Fruit fly (Drosophila melanogaster) whole organism, embryonic: ENCODE measurements around the gene CG7766.

Experiments used
- BEAF-32 ChIP-seq: fragments of 200-800 bp; sonication (Bioruptor generic); optimal IDR thresholded peaks from 3 replicates; lab custom pipeline; 2017; ENCODE audit warnings: missing biosample characterization, missing genetic modification characterization, mild to moderate bottlenecking, moderate library complexity, missing genetic modification reagents
- Bgb ChIP-seq: fragments of 200-800 bp; sonication (Bioruptor generic); IDR thresholded peaks from 2 replicates; pipeline ENCODE4 v1.3.6; 2022; ENCODE audit warnings: missing biosample characterization, missing genetic modification characterization; ENCODE audit not compliant: partially characterized antibody
- CG11093 ChIP-seq: fragments of 200-800 bp; sonication (Bioruptor generic); IDR thresholded peaks from 3 replicates; pipeline ENCODE4 v1.3.6; 2022; ENCODE audit warnings: missing biosample characterization, missing genetic modification characterization
- CG11504 ChIP-seq: fragments of 200-800 bp; sonication (Bioruptor generic); optimal IDR thresholded peaks from 3 replicates; lab custom pipeline; 2019; ENCODE audit warnings: missing biosample characterization, mild to moderate bottlenecking, missing genetic modification characterization, moderate library complexity
- CG12071 ChIP-seq: fragments of 200-800 bp; sonication (Bioruptor generic); optimal IDR thresholded peaks from 3 replicates; lab custom pipeline; 2018; ENCODE audit warnings: missing biosample characterization, mild to moderate bottlenecking, missing genetic modification characterization
- CG13123 ChIP-seq: fragments of 200-800 bp; sonication (Bioruptor generic); optimal IDR thresholded peaks from 2 replicates; lab custom pipeline; 2016; ENCODE audit warnings: missing biosample characterization, missing genetic modification characterization
- CG13287 ChIP-seq: fragments of 200-800 bp; sonication (Bioruptor generic); IDR thresholded peaks from 2 replicates; pipeline ENCODE4 v1.3.6; 2022; ENCODE audit warnings: missing biosample characterization, missing genetic modification characterization; ENCODE audit not compliant: partially characterized antibody
- CG14860 ChIP-seq: fragments of 200-800 bp; sonication (Bioruptor generic); IDR thresholded peaks from 3 replicates; pipeline ENCODE4 v1.3.6; 2022; ENCODE audit warnings: missing biosample characterization, missing genetic modification characterization; ENCODE audit not compliant: partially characterized antibody
- CG15696 ChIP-seq: fragments of 200-800 bp; sonication (Bioruptor generic); optimal IDR thresholded peaks from 2 replicates; lab custom pipeline; 2019; ENCODE audit warnings: missing biosample characterization, mild to moderate bottlenecking, missing genetic modification characterization, moderate library complexity
- CG16813 ChIP-seq: fragments of 200-800 bp; sonication (Bioruptor generic); IDR thresholded peaks from 3 replicates; pipeline ENCODE4 v1.3.6; 2022; ENCODE audit warnings: missing biosample characterization, missing genetic modification characterization; ENCODE audit not compliant: partially characterized antibody
- CG17568 ChIP-seq: fragments of 200-800 bp; sonication (Bioruptor generic); optimal IDR thresholded peaks from 2 replicates; lab custom pipeline; 2018; ENCODE audit warnings: missing biosample characterization, mild to moderate bottlenecking, missing genetic modification characterization, moderate library complexity
- CG6791 ChIP-seq: fragments of 200-800 bp; sonication (Bioruptor generic); IDR thresholded peaks from 3 replicates; pipeline ENCODE4 v1.3.6; 2022; ENCODE audit warnings: missing biosample characterization, missing genetic modification characterization; ENCODE audit not compliant: partially characterized antibody
- CG7963 ChIP-seq: fragments of 200-800 bp; sonication (Bioruptor generic); IDR thresholded peaks from 3 replicates; pipeline ENCODE4 v1.3.6; 2022; ENCODE audit warnings: missing biosample characterization, missing genetic modification characterization; ENCODE audit not compliant: partially characterized antibody
- Dll ChIP-seq: fragments of 200-800 bp; sonication (Bioruptor generic); IDR thresholded peaks from 4 replicates; pipeline ENCODE4 v1.3.6; 2022; ENCODE audit warnings: missing biosample characterization, missing genetic modification characterization; ENCODE audit not compliant: partially characterized antibody
- Dp ChIP-seq: fragments of 200-800 bp; sonication (Bioruptor generic); optimal IDR thresholded peaks from 2 replicates; lab custom pipeline; 2018; ENCODE audit warnings: missing biosample characterization, mild to moderate bottlenecking, missing genetic modification characterization, moderate library complexity
- Dref ChIP-seq: fragments of 200-800 bp; sonication (Bioruptor generic); IDR thresholded peaks from 2 replicates; pipeline ENCODE4 v1.3.6; 2022; ENCODE audit warnings: missing biosample characterization, missing genetic modification characterization
- E2f2 ChIP-seq: fragments of 200-800 bp; sonication (Bioruptor generic); IDR thresholded peaks from 2 replicates; pipeline ENCODE4 v1.3.6; 2022; ENCODE audit warnings: missing biosample characterization, missing genetic modification characterization
- GATAe ChIP-seq: fragments of 200-800 bp; sonication (Bioruptor generic); conservative IDR thresholded peaks from 2 replicates; pipeline ENCODE4 v1.3.6; 2022; ENCODE audit warnings: missing biosample characterization, missing genetic modification characterization
- HLH4C ChIP-seq: fragments of 200-800 bp; sonication (Bioruptor generic); IDR thresholded peaks from 3 replicates; pipeline ENCODE4 v1.3.6; 2022; ENCODE audit warnings: missing biosample characterization, missing genetic modification characterization; ENCODE audit not compliant: partially characterized antibody
- Opbp ChIP-seq: fragments of 200-800 bp; sonication (Bioruptor generic); IDR thresholded peaks from 3 replicates; pipeline ENCODE4 v1.3.6; 2022; ENCODE audit warnings: missing biosample characterization, missing genetic modification characterization; ENCODE audit not compliant: partially characterized antibody
- Scr ChIP-seq: fragments of 200-800 bp; sonication (Bioruptor generic); IDR thresholded peaks from 2 replicates; pipeline ENCODE4 v1.3.6; 2022; ENCODE audit warnings: missing biosample characterization, missing genetic modification characterization; ENCODE audit not compliant: partially characterized antibody
- Sry-δ ChIP-seq: fragments of 200-800 bp; sonication (Bioruptor generic); optimal IDR thresholded peaks from 2 replicates; lab custom pipeline; 2016; ENCODE audit warnings: missing biosample characterization, missing genetic modification characterization
- amos ChIP-seq: fragments of 200-800 bp; sonication (Bioruptor generic); IDR thresholded peaks from 2 replicates; pipeline ENCODE4 v1.3.6; 2022; ENCODE audit warnings: missing biosample characterization, missing genetic modification characterization; ENCODE audit not compliant: partially characterized antibody
- ato ChIP-seq: fragments of 200-800 bp; sonication (Bioruptor generic); IDR thresholded peaks from 2 replicates; pipeline ENCODE4 v1.3.6; 2022; ENCODE audit warnings: missing biosample characterization, missing genetic modification characterization; ENCODE audit not compliant: partially characterized antibody
- bbx ChIP-seq: fragments of 200-800 bp; sonication (Bioruptor generic); IDR thresholded peaks from 2 replicates; pipeline ENCODE4 v1.3.6; 2022; ENCODE audit warnings: missing biosample characterization, missing genetic modification characterization; ENCODE audit not compliant: partially characterized antibody
- ftz-f1 ChIP-seq: fragments of 200-800 bp; sonication (Bioruptor generic); optimal IDR thresholded peaks from 2 replicates; lab custom pipeline; 2016; ENCODE audit warnings: missing biosample characterization, missing genetic modification characterization
- gsb ChIP-seq: fragments of 200-800 bp; sonication (Bioruptor generic); IDR thresholded peaks from 2 replicates; pipeline ENCODE4 v1.3.6; 2022; ENCODE audit warnings: missing biosample characterization, missing genetic modification characterization
- hb ChIP-seq: fragments of 200-800 bp; sonication (Bioruptor generic); IDR thresholded peaks from 3 replicates; pipeline ENCODE4 v1.3.6; 2022; ENCODE audit warnings: missing biosample characterization, missing genetic modification characterization; ENCODE audit not compliant: partially characterized antibody
- her ChIP-seq: fragments of 200-800 bp; sonication (Bioruptor generic); optimal IDR thresholded peaks from 2 replicates; lab custom pipeline; 2016; ENCODE audit warnings: missing biosample characterization, missing genetic modification characterization
- inv ChIP-seq: fragments of 200-800 bp; sonication (Bioruptor generic); IDR thresholded peaks from 2 replicates; pipeline ENCODE4 v1.3.6; 2022; ENCODE audit warnings: missing biosample characterization, missing genetic modification characterization; ENCODE audit not compliant: partially characterized antibody
- knrl ChIP-seq: fragments of 200-800 bp; sonication (Bioruptor generic); IDR thresholded peaks from 3 replicates; pipeline ENCODE4 v1.3.6; 2022; ENCODE audit warnings: missing biosample characterization, missing genetic modification characterization; ENCODE audit not compliant: partially characterized antibody
- lbe ChIP-seq: fragments of 200-800 bp; sonication (Bioruptor generic); optimal IDR thresholded peaks from 2 replicates; lab custom pipeline; 2016; ENCODE audit warnings: missing biosample characterization, mild to moderate bottlenecking, missing genetic modification characterization
- nerfin-2 ChIP-seq: fragments of 200-800 bp; sonication (Bioruptor generic); IDR thresholded peaks from 2 replicates; pipeline ENCODE4 v1.3.6; 2022; ENCODE audit warnings: missing biosample characterization, missing genetic modification characterization; ENCODE audit not compliant: partially characterized antibody
- pnt ChIP-seq: fragments of 200-800 bp; sonication (Bioruptor generic); optimal IDR thresholded peaks from 3 replicates; lab custom pipeline; 2016; ENCODE audit warnings: missing biosample characterization, missing genetic modification characterization
- row ChIP-seq: fragments of 200-800 bp; sonication (Bioruptor generic); IDR thresholded peaks from 3 replicates; pipeline ENCODE4 v1.3.6; 2022; ENCODE audit warnings: missing biosample characterization, missing genetic modification characterization
- tna ChIP-seq: fragments of 200-800 bp; sonication (Bioruptor generic); IDR thresholded peaks from 2 replicates; pipeline ENCODE4 v1.3.6; 2022; ENCODE audit warnings: missing biosample characterization, missing genetic modification characterization; ENCODE audit not compliant: partially characterized antibody
- unc-4 ChIP-seq: fragments of 200-800 bp; sonication (Bioruptor generic); IDR thresholded peaks from 2 replicates; pipeline ENCODE4 v1.3.6; 2022; ENCODE audit warnings: missing biosample characterization, missing genetic modification characterization; ENCODE audit not compliant: partially characterized antibody
- vnd ChIP-seq: fragments of 200-800 bp; sonication (Bioruptor generic); IDR thresholded peaks from 3 replicates; pipeline ENCODE4 v1.3.6; 2022; ENCODE audit warnings: missing biosample characterization, missing genetic modification characterization; ENCODE audit not compliant: partially characterized antibody

Gene CG7766

DNA sequence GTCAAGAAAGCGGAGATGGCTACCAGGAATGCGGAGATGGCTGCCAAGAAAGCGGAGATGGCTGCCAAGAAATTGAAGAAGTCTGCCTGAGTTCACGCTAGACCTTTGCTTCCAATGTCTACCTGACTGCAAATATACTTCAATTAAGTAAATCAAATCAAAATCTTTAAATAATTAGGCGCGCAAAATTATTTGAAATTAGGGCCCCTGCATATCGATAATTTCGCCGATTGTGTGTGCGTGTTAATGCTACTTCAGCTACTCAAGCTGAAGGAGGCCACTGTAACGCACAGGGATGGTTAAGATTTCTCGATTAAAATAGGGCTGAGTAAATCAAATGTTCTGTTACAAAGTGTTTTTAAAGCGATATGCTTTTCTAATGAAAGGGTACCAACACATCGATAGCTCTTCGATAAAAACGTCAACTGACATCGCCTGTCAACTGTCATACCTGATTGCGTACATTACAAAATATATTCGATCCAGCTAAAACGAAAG is 15.6 kb downstream of the CG7766 start, which contains the start of gene CG6999:
CG6999 (plus strand) TSS at position 448 of the 498 bp plus-strand sequence.
- TF ChIP-seq Dll (peak; percentile 56; the same call in 1 of the 4 replicates), Dp (GFP tag; lab: Kevin White, UChicago) (peak; percentile 9), Scr (peak; percentile 54), CG6791 (GFP tag; lab: Robert Waterston, UW) (peak; percentile 39; the same call in 2 of the 3 replicates), CG13287 (GFP tag; lab: Robert Waterston, UW) (peak; percentile 39; the same call in 1 of the 2 replicates), Dref (GFP tag; lab: Robert Waterston, UW) (peak; percentile 60), E2f2 (peak; percentile 74), CG16813 (GFP tag; lab: Robert Waterston, UW) (0 out of 3 replicates have a peak, but pooled peaks have one; percentile 44), Bgb (GFP tag; lab: Robert Waterston, UW) (peak; percentile 33; the same call in 1 of the 2 replicates), Sry-δ (peak; percentile 6), ato (GFP tag; lab: Robert Waterston, UW) (peak; percentile 42; the same call in 1 of the 2 replicates), knrl (GFP tag; lab: Robert Waterston, UW) (0 out of 3 replicates have a peak, but pooled peaks have one; percentile 35), Opbp (GFP tag; lab: Robert Waterston, UW) (0 out of 3 replicates have a peak, but pooled peaks have one; percentile 39), BEAF-32 (GFP tag; lab: Kevin White, UChicago) (peak; percentile 34), bbx (GFP tag; lab: Robert Waterston, UW) (peak; percentile 36; the same call in 1 of the 2 replicates), HLH4C (GFP tag; lab: Robert Waterston, UW) (peak; percentile 60; the same call in 1 of the 3 replicates), hb (GFP tag; lab: Robert Waterston, UW) (0 out of 3 replicates have a peak, but pooled peaks have one; percentile 46), CG14860 (0 out of 3 replicates have a peak, but pooled peaks have one; percentile 16), amos (GFP tag; lab: Robert Waterston, UW) (peak; percentile 34; the same call in 1 of the 2 replicates)

DNA sequence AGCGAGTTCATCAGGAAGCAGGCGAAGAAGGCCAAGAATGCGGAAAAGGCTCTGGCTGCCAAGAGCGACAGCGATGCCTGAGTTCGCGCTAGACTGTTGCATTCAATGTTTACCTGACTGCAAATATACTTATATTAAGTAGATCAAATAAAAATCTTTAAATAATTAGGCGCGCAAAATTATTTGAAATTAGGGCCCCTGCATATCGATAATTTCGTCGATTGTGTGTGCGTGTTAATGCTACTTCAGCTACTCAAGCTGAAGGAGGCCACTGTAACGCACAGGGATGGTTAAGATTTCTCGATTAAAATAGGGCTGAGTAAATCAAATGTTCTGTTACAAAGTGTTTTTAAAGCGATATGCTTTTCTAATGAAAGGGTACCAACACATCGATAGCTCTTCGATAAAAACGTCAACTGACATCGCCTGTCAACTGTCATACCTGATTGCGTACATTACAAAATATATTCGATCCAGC is 16.8 kb downstream of the CG7766 start, which contains the start of gene CG32706:
CG32706 (plus strand) TSS at position 428 of the 478 bp plus-strand sequence.
- TF ChIP-seq Dll (peak; percentile 60; the same call in 2 of the 4 replicates), E2f2 (peak; percentile 78), tna (GFP tag; lab: Robert Waterston, UW) (peak; percentile 19; the same call in 1 of the 2 replicates), vnd (GFP tag; lab: Robert Waterston, UW) (peak; percentile 51; the same call in 1 of the 3 replicates), Sry-δ (peak; percentile 23), Opbp (GFP tag; lab: Robert Waterston, UW) (peak; percentile 54; the same call in 2 of the 3 replicates), hb (GFP tag; lab: Robert Waterston, UW) (peak; percentile 57; the same call in 2 of the 3 replicates), HLH4C (GFP tag; lab: Robert Waterston, UW) (peak; percentile 72), CG7963 (GFP tag; lab: Robert Waterston, UW) (0 out of 3 replicates have a peak, but pooled peaks have one; percentile 43), Scr (peak; percentile 58), row (GFP tag; lab: Robert Waterston, UW) (0 out of 3 replicates have a peak, but pooled peaks have one; percentile 9), nerfin-2 (peak; percentile 44; the same call in 1 of the 2 replicates), Dref (GFP tag; lab: Robert Waterston, UW) (peak; percentile 68), inv (GFP tag; lab: Robert Waterston, UW) (peak; percentile 32; the same call in 1 of the 2 replicates), knrl (GFP tag; lab: Robert Waterston, UW) (peak; percentile 30; the same call in 1 of the 3 replicates), bbx (GFP tag; lab: Robert Waterston, UW) (peak; percentile 52; the same call in 1 of the 2 replicates), CG13287 (GFP tag; lab: Robert Waterston, UW) (peak; percentile 53), CG6791 (GFP tag; lab: Robert Waterston, UW) (peak; percentile 68; the same call in 2 of the 3 replicates), Bgb (GFP tag; lab: Robert Waterston, UW) (peak; percentile 54; the same call in 1 of the 2 replicates), unc-4 (peak; percentile 45; the same call in 1 of the 2 replicates), CG16813 (GFP tag; lab: Robert Waterston, UW) (peak; percentile 61), CG14860 (peak; percentile 41; the same call in 1 of the 3 replicates), amos (GFP tag; lab: Robert Waterston, UW) (peak; percentile 38; the same call in 1 of the 2 replicates)

DNA sequence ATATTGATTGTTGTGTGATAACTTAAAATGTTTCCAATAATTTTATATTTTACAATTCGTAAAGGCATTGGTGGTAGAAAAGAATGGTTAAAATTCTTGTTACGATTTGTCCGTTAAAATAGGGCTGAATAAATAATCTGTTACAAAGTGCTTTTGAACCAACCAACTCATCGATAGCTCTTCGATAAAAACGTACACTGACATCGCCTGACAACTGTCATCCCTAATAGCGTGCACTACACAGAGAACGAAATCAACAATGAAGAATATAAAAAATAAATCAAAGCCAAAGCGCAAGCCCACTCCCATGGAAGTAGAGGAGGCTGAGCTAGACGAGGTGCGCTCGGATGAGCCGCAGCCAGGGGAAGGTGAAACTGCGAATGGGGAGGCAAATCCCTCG is 17.8 kb downstream of the CG7766 start, which contains the start of gene CG32708:
CG32708 (plus strand) TSS at position 207 of the 400 bp plus-strand sequence.
- no peak for TF ChIP-seq CG11093 (GFP tag; lab: Robert Waterston, UW)
- no peak for TF ChIP-seq lbe (GFP tag; lab: Kevin White, UChicago)
- no peak for TF ChIP-seq CG17568 (GFP tag; lab: Kevin White, UChicago)
- TF ChIP-seq CG11504 (tag; lab: Kevin White, UChicago): no peak
- TF ChIP-seq Bgb (GFP tag; lab: Robert Waterston, UW): peak; percentile 75
- no peak for TF ChIP-seq ftz-f1 (GFP tag; lab: Kevin White, UChicago)
- TF ChIP-seq gsb (GFP tag; lab: Robert Waterston, UW): no peak
- no peak for TF ChIP-seq CG15696
- TF ChIP-seq CG13123 (GFP tag; lab: Kevin White, UChicago): no peak
- no peak for TF ChIP-seq pnt
- no peak for TF ChIP-seq GATAe
- TF ChIP-seq CG12071 (GFP tag; lab: Kevin White, UChicago): no peak
- TF ChIP-seq her (GFP tag; lab: Kevin White, UChicago): no peak
